Worm (Caenorhabditis elegans): ENCODE measurements around the gene F40G12.5.

DNA sequence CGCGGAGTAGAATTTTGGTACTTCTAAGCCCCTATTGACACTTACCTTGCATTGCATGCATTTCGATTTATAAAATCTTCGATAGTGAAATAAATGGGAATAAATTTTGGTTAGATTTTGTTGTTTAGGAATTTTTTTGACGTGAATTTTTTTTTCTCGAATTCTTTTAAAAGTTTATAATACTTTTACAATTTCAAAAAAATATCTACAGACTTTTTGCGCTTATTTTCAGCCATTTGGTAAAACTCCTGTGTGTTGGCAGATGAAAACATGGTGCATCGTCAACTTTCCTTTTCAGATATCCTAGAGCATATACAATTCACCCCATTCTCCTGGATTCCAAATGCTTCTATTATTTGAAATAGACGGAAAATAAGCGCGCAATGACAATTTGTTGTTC lies 20.0 kb upstream of the F40G12.5 start, which contains the start of gene F14D7.18:
- TF ChIP-seq F16B12.6 (tag; optimal IDR thresholded peaks at IDR 0.05) (no peak), lsy-2 (tag; optimal IDR thresholded peaks at IDR 0.05) (no peak), mep-1 (tag; optimal IDR thresholded peaks at IDR 0.05) (no peak), nhr-71 (tag; optimal IDR thresholded peaks at IDR 0.05) (no peak), lin-13 (GFP tag; optimal IDR thresholded peaks at IDR 0.05) (no peak), zip-4 (GFP tag; optimal IDR thresholded peaks at IDR 0.05) (no peak)
